Fruit fly (Drosophila melanogaster): ENCODE measurements around the gene CG14154.

CG14154 gene

DNA sequence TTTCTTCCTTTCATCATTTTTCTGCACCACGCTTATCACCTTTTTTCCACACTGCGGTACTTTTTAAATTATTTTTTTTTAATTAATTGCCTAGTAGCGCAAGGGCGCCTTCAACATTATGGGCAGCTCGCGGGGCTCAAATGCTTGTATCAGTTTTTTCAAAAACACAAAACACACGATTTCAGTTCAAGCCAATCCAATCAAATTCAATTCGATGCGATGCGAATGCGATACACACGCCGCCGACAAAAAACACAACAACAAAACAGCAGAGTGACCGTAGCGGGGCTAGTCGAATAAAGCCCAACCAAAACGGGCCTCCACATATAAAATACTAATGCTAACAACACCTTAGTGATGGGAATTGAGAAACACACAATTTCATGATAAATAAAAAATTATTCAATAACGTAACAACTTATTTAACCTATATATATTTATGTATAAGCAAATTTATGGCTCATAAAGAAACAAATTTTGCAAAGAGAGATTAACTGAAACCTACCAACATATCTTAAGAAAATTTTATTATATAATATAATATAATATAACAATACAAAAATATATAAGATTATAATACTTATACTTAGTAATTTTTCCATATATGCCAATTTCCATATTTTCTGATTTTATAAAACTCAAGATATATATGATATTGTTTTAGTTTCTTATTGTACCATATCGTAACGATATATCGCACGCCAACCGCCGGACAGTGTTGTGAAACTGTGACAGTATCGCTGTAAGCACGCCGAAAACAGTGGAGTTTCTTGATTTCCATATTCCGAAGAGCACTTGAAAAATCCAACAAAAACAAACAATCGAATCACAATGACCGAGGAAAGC is 19.3 kb downstream of the CG14154 start, which contains the start of the genes CG32066 and CG8003 (continued):
- TF ChIP-seq Hr83 (GFP tag; optimal IDR thresholded peaks at IDR 0.05; ENCODE audit: poor library complexity, severe bottlenecking) (peak; percentile 33), ey (GFP tag; optimal IDR thresholded peaks at IDR 0.05) (no peak), sv (GFP tag; optimal IDR thresholded peaks at IDR 0.05) (no peak), tai (GFP tag; optimal IDR thresholded peaks at IDR 0.05) (peak; percentile 54)

DNA sequence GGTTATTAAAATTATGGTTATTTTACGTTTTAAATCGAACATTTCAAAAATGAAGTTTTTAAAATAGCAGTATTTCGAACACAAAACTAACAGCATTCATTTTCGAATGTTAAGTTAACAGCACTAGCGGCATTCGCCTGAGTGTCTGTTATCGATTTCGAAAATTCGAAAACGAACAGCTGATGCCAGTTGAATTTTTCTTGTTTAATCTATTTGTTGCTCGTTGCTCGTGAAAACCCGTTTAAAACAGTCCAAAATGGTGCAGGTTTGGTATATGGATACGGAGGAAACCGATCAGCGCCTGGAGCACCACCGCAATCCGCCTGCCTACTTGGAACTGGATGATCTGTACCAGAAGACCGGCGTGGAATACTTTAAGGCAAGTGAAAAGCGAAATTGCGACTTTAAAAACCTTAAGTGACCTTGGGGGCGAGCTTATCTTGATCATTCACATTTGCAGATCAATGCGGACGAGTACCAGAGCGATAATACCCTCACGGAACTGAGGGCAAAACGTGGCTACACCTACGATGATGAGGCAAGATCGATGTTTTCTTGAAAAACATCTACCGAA is 21.6 kb downstream of the CG14154 start, which contains the start of gene Adi1:
TSS of gene Adi1 (plus strand) at position 187 of the 574 bp plus-strand sequence.
- TF ChIP-seq h (GFP tag; optimal IDR thresholded peaks at IDR 0.05) (no peak), sage (GFP tag; optimal IDR thresholded peaks at IDR 0.05) (no peak), dl (GFP tag; optimal IDR thresholded peaks at IDR 0.05; ENCODE audit: insufficient read depth in 1 of 2, partially characterized antibody in 2 of 2) (no peak), brk (GFP tag; optimal IDR thresholded peaks at IDR 0.05) (peak; percentile 23), Myc (optimal IDR thresholded peaks at IDR 0.05) (no peak), OdsH (GFP tag; optimal IDR thresholded peaks at IDR 0.05) (no peak), ey (GFP tag; optimal IDR thresholded peaks at IDR 0.05) (no peak), dsf (GFP tag; optimal IDR thresholded peaks at IDR 0.05; ENCODE audit: borderline replicate concordance) (no peak), woc (GFP tag; optimal IDR thresholded peaks at IDR 0.05) (no peak), N (GFP tag; optimal IDR thresholded peaks at IDR 0.05) (no peak), foxo (GFP tag; optimal IDR thresholded peaks at IDR 0.05) (peak in 1 of 2 experiments; percentile 24), Dfd (GFP tag; optimal IDR thresholded peaks at IDR 0.05) (no peak), psq (GFP tag; optimal IDR thresholded peaks at IDR 0.05) (no peak), Rel (GFP tag; optimal IDR thresholded peaks at IDR 0.05) (no peak), Rel (tag; optimal IDR thresholded peaks at IDR 0.05) (peak; percentile 7), rgr (GFP tag; optimal IDR thresholded peaks at IDR 0.05) (no peak)

DNA sequence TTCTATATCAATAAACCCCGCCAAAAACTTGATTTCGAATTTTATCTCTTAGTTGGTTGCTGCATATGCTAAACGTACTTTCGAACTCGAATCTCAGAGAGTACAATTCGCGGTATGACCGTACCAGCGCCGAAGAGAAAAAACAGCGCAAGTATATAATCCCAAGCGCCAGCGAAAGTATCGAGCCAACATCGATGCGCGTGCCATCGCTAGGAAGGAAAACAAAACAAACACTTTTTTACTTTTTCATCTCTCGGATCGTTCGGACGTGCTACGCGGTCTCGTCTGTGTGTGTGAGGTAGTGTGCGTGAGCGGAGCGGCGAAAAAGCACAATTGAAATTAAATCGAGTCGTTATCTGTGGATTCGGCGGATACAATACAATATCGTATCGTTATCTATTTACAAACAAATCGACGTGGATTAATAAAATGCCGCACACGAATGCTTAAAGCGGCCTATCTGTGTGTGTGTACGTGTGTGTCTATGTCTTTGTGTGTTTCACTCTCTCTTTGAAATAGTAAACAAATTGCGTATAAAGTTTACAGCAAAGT is 22.9 kb downstream of the CG14154 start, which contains the start of gene simj:
TSS of gene simj (plus strand) at position 229 of the 552 bp plus-strand sequence.
- TF ChIP-seq CG32264 (GFP tag; optimal IDR thresholded peaks at IDR 0.05) (no peak), Rel (GFP tag; optimal IDR thresholded peaks at IDR 0.05) (no peak), Rel (tag; optimal IDR thresholded peaks at IDR 0.05) (peak; percentile 82), foxo (GFP tag; optimal IDR thresholded peaks at IDR 0.05) (peak in 1 of 2 experiments; percentile 51), Hr78 (GFP tag; optimal IDR thresholded peaks at IDR 0.05) (no peak), dl (GFP tag; optimal IDR thresholded peaks at IDR 0.05; ENCODE audit: insufficient read depth in 1 of 2, partially characterized antibody in 2 of 2) (no peak), jim (GFP tag; optimal IDR thresholded peaks at IDR 0.05) (peak; percentile 49), Hnf4 (GFP tag; optimal IDR thresholded peaks at IDR 0.05) (peak; percentile 60), rgr (GFP tag; optimal IDR thresholded peaks at IDR 0.05) (peak; percentile 61), Sp1 (GFP tag; optimal IDR thresholded peaks at IDR 0.05) (peak; percentile 68), CrebA (GFP tag; optimal IDR thresholded peaks at IDR 0.05; ENCODE audit: borderline replicate concordance) (peak; percentile 54), Hr83 (GFP tag; optimal IDR thresholded peaks at IDR 0.05; ENCODE audit: poor library complexity, severe bottlenecking) (peak; percentile 93), psq (GFP tag; optimal IDR thresholded peaks at IDR 0.05) (peak; percentile 41), GATAd (GFP tag; optimal IDR thresholded peaks at IDR 0.05) (no peak), Jra (GFP tag; optimal IDR thresholded peaks at IDR 0.05) (peak; percentile 74), sv (GFP tag; optimal IDR thresholded peaks at IDR 0.05) (peak; percentile 48), dsf (GFP tag; optimal IDR thresholded peaks at IDR 0.05; ENCODE audit: borderline replicate concordance) (no peak), pan (optimal IDR thresholded peaks at IDR 0.05) (no peak), usp (GFP tag; optimal IDR thresholded peaks at IDR 0.05) (no peak), h (GFP tag; optimal IDR thresholded peaks at IDR 0.05) (peak; percentile 81), Dfd (GFP tag; optimal IDR thresholded peaks at IDR 0.05) (no peak), br (GFP tag; optimal IDR thresholded peaks at IDR 0.05) (peak; percentile 62), Mio (GFP tag; optimal IDR thresholded peaks at IDR 0.05) (no peak), Abd-B (GFP tag; optimal IDR thresholded peaks at IDR 0.05) (no peak), HLH106 (tag; optimal IDR thresholded peaks at IDR 0.05) (peak; percentile 31), CG9705 (GFP tag; optimal IDR thresholded peaks at IDR 0.05) (no peak), ey (GFP tag; optimal IDR thresholded peaks at IDR 0.05) (peak; percentile 7), sage (GFP tag; optimal IDR thresholded peaks at IDR 0.05) (no peak), woc (GFP tag; optimal IDR thresholded peaks at IDR 0.05) (peak; percentile 51), dmrt93B (GFP tag; optimal IDR thresholded peaks at IDR 0.05) (no peak), Vsx2 (GFP tag; optimal IDR thresholded peaks at IDR 0.05; ENCODE audit: partially characterized antibody) (no peak), Myc (optimal IDR thresholded peaks at IDR 0.05) (peak; percentile 65), fru (GFP tag; optimal IDR thresholded peaks at IDR 0.05) (peak; percentile 59), lola (GFP tag; optimal IDR thresholded peaks at IDR 0.05) (no peak), tai (GFP tag; optimal IDR thresholded peaks at IDR 0.05) (peak; percentile 8), N (GFP tag; optimal IDR thresholded peaks at IDR 0.05) (peak; percentile 34), brk (GFP tag; optimal IDR thresholded peaks at IDR 0.05) (peak; percentile 77), OdsH (GFP tag; optimal IDR thresholded peaks at IDR 0.05) (peak; percentile 53), Dif (GFP tag; optimal IDR thresholded peaks at IDR 0.05; ENCODE audit: partially characterized antibody) (peak; percentile 25)
